Worm (Caenorhabditis elegans): ENCODE data around the gene B0228.1.

Gene B0228.1

ce11 chrII:7801899-7802298 lies 46.8 kb downstream of the B0228.1 start:
- TF ChIP-seq ceh-16 (tag; optimal IDR thresholded peaks at IDR 0.05) (peak; percentile 50), nhr-23 (tag; optimal IDR thresholded peaks at IDR 0.05) (peak; percentile 70), elt-3 (tag; optimal IDR thresholded peaks at IDR 0.05) (no peak), elt-1 (tag; optimal IDR thresholded peaks at IDR 0.05) (peak; percentile 96), tbx-2 (tag; optimal IDR thresholded peaks at IDR 0.05) (no peak), aly-2 (tag; optimal IDR thresholded peaks at IDR 0.05) (no peak), nhr-43 (tag; optimal IDR thresholded peaks at IDR 0.05; ENCODE audit: poor library complexity, severe bottlenecking) (no peak), elt-2 (tag; optimal IDR thresholded peaks at IDR 0.05) (no peak), nhr-25 (tag; optimal IDR thresholded peaks at IDR 0.05) (peak; percentile 77), R02D3.7 (tag; optimal IDR thresholded peaks at IDR 0.05) (no peak), unc-62 (GFP tag; optimal IDR thresholded peaks at IDR 0.05) (no peak)

- TF ChIP-seq nhr-28 (tag; optimal IDR thresholded peaks at IDR 0.05) (no peak), nhr-23 (tag; optimal IDR thresholded peaks at IDR 0.05) (peak; percentile 18), elt-1 (tag; optimal IDR thresholded peaks at IDR 0.05) (peak; percentile 59)
These were observed 48.0 kb downstream of the B0228.1 start for ce11 chrII:7803174-7803573.

- TF ChIP-seq nhr-11 (tag; optimal IDR thresholded peaks at IDR 0.05), result no peak
- no peak for TF ChIP-seq ama-1 (optimal IDR thresholded peaks at IDR 0.05)
- no peak for TF ChIP-seq ztf-11 (tag; optimal IDR thresholded peaks at IDR 0.05)
- no peak for TF ChIP-seq sea-2 (GFP tag; optimal IDR thresholded peaks at IDR 0.05)
- TF ChIP-seq eor-1 (tag; optimal IDR thresholded peaks at IDR 0.05), result no peak
- no peak for TF ChIP-seq fos-1 (tag; optimal IDR thresholded peaks at IDR 0.05)
- TF ChIP-seq nhr-77 (tag; optimal IDR thresholded peaks at IDR 0.05), result no peak
- TF ChIP-seq nhr-237 (tag; optimal IDR thresholded peaks at IDR 0.05), result no peak
- no peak for TF ChIP-seq nhr-43 (tag; optimal IDR thresholded peaks at IDR 0.05; ENCODE audit: poor library complexity, severe bottlenecking)
- TF ChIP-seq lin-39 (tag; optimal IDR thresholded peaks at IDR 0.05), result no peak
- TF ChIP-seq tbx-2 (tag; optimal IDR thresholded peaks at IDR 0.05), result no peak
- no peak for TF ChIP-seq ztf-4 (tag; optimal IDR thresholded peaks at IDR 0.05)
- TF ChIP-seq ceh-9 (tag; optimal IDR thresholded peaks at IDR 0.05), result no peak
- no peak for TF ChIP-seq nhr-12 (tag; optimal IDR thresholded peaks at IDR 0.05)
These were observed 50.9 kb downstream of the B0228.1 start for ce11 chrII:7806054-7806453.
